Fruit fly (Drosophila melanogaster): ENCODE results near the gene CG3345.

- TF ChIP-seq pan (optimal IDR thresholded peaks at IDR 0.05) (no peak), pan (GFP tag; optimal IDR thresholded peaks at IDR 0.05 in 1 of 2, IDR thresholded peaks at IDR 0.05 in 1 of 2) (no peak), tup (GFP tag; optimal IDR thresholded peaks at IDR 0.05) (no peak), CG10274 (GFP tag; optimal IDR thresholded peaks at IDR 0.05) (no peak)
These were observed 40.6 kb upstream of the CG3345 start for dm6 chr2L:228246-228645.
